Worm (Caenorhabditis elegans): ENCODE data around the gene hpo-25.

Gene hpo-25

DNA sequence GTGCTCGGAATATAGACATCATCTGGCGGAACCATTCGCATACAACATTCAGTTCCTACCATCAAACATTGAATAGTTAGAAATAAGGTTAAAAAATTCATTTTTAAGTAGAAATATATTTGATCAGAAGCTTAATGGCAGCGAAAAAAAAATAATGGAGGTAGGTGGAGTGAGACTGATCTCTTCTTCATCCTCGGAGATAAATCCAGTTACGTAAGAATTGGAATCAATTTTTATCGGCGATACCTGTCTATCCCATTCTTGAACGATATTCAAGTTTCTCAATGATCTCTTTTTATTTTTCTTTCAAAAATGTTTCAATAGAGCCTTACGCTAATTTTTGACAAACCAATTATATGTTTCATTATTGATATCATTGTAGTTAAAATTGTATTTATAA lies 16.4 kb downstream of the hpo-25 start, which contains the start of gene F16G10.9:
Gene F16G10.9, minus strand, starts transcription at position 101 of the 400 bp plus-strand sequence.
- TF ChIP-seq hlh-15 (tag; optimal IDR thresholded peaks at IDR 0.05) (no peak), K09A11.1 (tag; optimal IDR thresholded peaks at IDR 0.05; ENCODE audit: insufficient read depth) (no peak), ceh-22 (tag; optimal IDR thresholded peaks at IDR 0.05) (no peak), ceh-48 (tag; optimal IDR thresholded peaks at IDR 0.05) (no peak), sdc-2 (tag; optimal IDR thresholded peaks at IDR 0.05) (no peak), nfya-1 (tag; optimal IDR thresholded peaks at IDR 0.05) (no peak), nhr-11 (tag; optimal IDR thresholded peaks at IDR 0.05) (no peak), gmeb-2 (tag; optimal IDR thresholded peaks at IDR 0.05) (no peak), ceh-30 (tag; optimal IDR thresholded peaks at IDR 0.05) (no peak), npax-4 (tag; optimal IDR thresholded peaks at IDR 0.05) (no peak), ahr-1 (tag; optimal IDR thresholded peaks at IDR 0.05) (no peak), C38D4.7 (GFP tag; optimal IDR thresholded peaks at IDR 0.05) (no peak), K02D7.2 (tag; optimal IDR thresholded peaks at IDR 0.05) (no peak), unc-86 (tag; optimal IDR thresholded peaks at IDR 0.05) (no peak), pha-4 (tag; optimal IDR thresholded peaks at IDR 0.05) (no peak), ttx-3 (tag; optimal IDR thresholded peaks at IDR 0.05) (no peak), lin-11 (tag; optimal IDR thresholded peaks at IDR 0.05) (no peak), odd-2 (tag; optimal IDR thresholded peaks at IDR 0.05) (no peak), unc-42 (tag; optimal IDR thresholded peaks at IDR 0.05) (no peak)

DNA sequence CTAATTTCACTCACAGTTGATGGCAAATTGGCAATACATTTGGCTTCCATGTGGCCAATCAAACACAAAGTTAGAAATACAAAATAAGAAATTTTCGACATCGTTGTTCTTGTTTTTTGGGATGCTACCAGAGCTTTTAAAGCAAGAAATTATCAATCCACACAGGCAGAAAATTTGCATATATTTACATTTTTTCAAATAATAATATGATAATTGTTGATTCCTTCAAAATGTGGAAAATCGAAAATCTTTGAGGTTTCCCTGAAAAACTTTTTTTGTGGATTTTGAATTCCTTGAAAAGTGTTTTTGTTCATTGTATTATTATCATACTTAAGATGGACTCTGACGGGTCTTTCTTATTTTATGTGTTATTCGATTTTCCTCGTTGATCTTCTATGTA lies 21.8 kb downstream of the hpo-25 start, which contains the start of gene F16G10.10:
Gene F16G10.10, minus strand, starts transcription at position 101 of the 400 bp plus-strand sequence.
- TF ChIP-seq lim-6 (tag; optimal IDR thresholded peaks at IDR 0.05) (no peak), C08G9.2 (tag; optimal IDR thresholded peaks at IDR 0.05) (no peak), sdc-2 (tag; optimal IDR thresholded peaks at IDR 0.05) (no peak), ref-2 (tag; optimal IDR thresholded peaks at IDR 0.05) (no peak), ama-1 (optimal IDR thresholded peaks at IDR 0.05) (no peak), lin-11 (tag; optimal IDR thresholded peaks at IDR 0.05) (no peak), pha-2 (tag; optimal IDR thresholded peaks at IDR 0.05) (no peak), tbx-7 (tag; optimal IDR thresholded peaks at IDR 0.05) (no peak), Y22D7AL.16 (tag; optimal IDR thresholded peaks at IDR 0.05) (no peak), K09A11.1 (tag; optimal IDR thresholded peaks at IDR 0.05; ENCODE audit: insufficient read depth) (no peak), unc-42 (tag; optimal IDR thresholded peaks at IDR 0.05) (no peak), ceh-9 (tag; optimal IDR thresholded peaks at IDR 0.05) (no peak), pha-4 (tag; optimal IDR thresholded peaks at IDR 0.05) (no peak)

DNA sequence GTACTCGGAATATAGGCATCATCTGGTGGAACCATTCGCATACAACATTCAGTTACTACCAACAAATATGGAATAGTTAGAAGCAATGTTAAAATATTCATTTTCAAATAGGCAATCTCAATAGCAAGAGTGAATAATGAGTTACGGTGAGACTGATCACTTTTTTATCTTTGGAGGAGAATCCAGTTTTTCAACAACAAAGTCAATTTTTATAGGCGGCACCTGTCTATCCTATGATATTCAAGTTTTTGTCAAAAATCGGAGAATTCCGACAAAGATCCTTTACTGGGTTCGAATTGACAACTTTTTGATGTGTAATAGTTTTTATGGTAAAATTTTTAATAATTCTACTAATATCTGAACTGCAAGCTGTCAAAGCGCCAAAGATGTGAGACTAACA lies 24.8 kb downstream of the hpo-25 start, which contains the start of gene F16G10.11:
Gene F16G10.11, minus strand, starts transcription at position 101 of the 400 bp plus-strand sequence.
- TF ChIP-seq pros-1 (tag; optimal IDR thresholded peaks at IDR 0.05) (no peak), pha-2 (tag; optimal IDR thresholded peaks at IDR 0.05) (no peak), ceh-24 (tag; optimal IDR thresholded peaks at IDR 0.05) (no peak), unc-86 (tag; optimal IDR thresholded peaks at IDR 0.05) (no peak), elt-4 (tag; optimal IDR thresholded peaks at IDR 0.05) (no peak), dmd-4 (tag; optimal IDR thresholded peaks at IDR 0.05; ENCODE audit: borderline replicate concordance) (no peak), unc-3 (GFP tag; conservative IDR thresholded peaks at IDR 0.05) (no peak), unc-3 (tag; optimal IDR thresholded peaks at IDR 0.05) (no peak), nfya-1 (tag; optimal IDR thresholded peaks at IDR 0.05) (no peak), ttx-3 (tag; optimal IDR thresholded peaks at IDR 0.05) (no peak), ceh-48 (tag; optimal IDR thresholded peaks at IDR 0.05) (no peak), ceh-9 (tag; optimal IDR thresholded peaks at IDR 0.05) (no peak), zip-5 (tag; optimal IDR thresholded peaks at IDR 0.05) (no peak), ceh-31 (tag; optimal IDR thresholded peaks at IDR 0.05) (no peak), K02D7.2 (tag; optimal IDR thresholded peaks at IDR 0.05) (no peak), C08G9.2 (tag; optimal IDR thresholded peaks at IDR 0.05) (no peak), unc-42 (tag; optimal IDR thresholded peaks at IDR 0.05) (no peak), eyg-1 (tag; optimal IDR thresholded peaks at IDR 0.05) (no peak), lim-6 (tag; optimal IDR thresholded peaks at IDR 0.05) (no peak), ceh-14 (tag; optimal IDR thresholded peaks at IDR 0.05) (no peak), ref-2 (tag; optimal IDR thresholded peaks at IDR 0.05) (no peak)

DNA sequence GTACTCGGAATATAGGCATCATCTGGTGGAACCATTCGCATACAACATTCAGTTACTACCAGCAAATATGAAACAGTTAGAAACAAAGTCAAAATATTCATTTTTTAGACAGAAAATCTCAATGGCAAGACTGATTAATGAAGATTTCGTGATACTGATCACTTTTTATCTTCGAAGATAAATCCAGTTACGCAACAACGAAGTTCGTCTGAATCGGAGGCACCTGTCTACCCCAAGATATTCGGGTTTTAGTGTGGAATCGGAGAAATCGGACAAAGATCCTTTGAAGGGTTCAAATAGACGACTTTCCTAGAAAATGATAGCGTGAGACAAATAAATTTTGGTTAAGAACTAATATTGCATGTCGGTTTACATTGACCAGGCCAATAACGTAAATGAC lies 26.8 kb downstream of the hpo-25 start, which contains the start of gene F16G10.13:
Gene F16G10.13, minus strand, starts transcription at position 101 of the 400 bp plus-strand sequence.
- no peak for TF ChIP-seq K02D7.2 (tag; optimal IDR thresholded peaks at IDR 0.05)
- no peak for TF ChIP-seq unc-86 (tag; optimal IDR thresholded peaks at IDR 0.05)
- no peak for TF ChIP-seq ceh-2 (tag; optimal IDR thresholded peaks at IDR 0.05)
- no peak for TF ChIP-seq Y22D7AL.16 (tag; optimal IDR thresholded peaks at IDR 0.05)
